Worm (Caenorhabditis elegans) whole organism, early embryonic: ENCODE measurements around the gene kin-33.

Source experiments
- flt-1 ChIP-seq: fragments of 200-800 bp; sonication (Bioruptor generic); IDR thresholded peaks from 2 replicates; pipeline ENCODE4 v1.3.6; 2022; ENCODE audit warnings: missing genetic modification characterization, missing compliant biosample characterization
- scrt-1 ChIP-seq: fragments of 200-800 bp; sonication (Bioruptor generic); IDR thresholded peaks from 2 replicates; pipeline ENCODE4 v1.3.6; 2022; ENCODE audit warnings: missing genetic modification characterization, missing compliant biosample characterization
- sea-1 ChIP-seq: fragments of 200-800 bp; sonication (Bioruptor generic); conservative IDR thresholded peaks from 2 replicates; pipeline ENCODE4 v1.3.6; 2022; ENCODE audit warnings: missing genetic modification characterization, missing compliant biosample characterization
- tbx-37 ChIP-seq: fragments of 200-800 bp; sonication (Bioruptor generic); conservative IDR thresholded peaks from 2 replicates; pipeline ENCODE4 v1.3.6; 2022; ENCODE audit warnings: missing genetic modification reagents, missing genetic modification characterization, missing compliant biosample characterization

- TF ChIP-seq scrt-1 (GFP tag; lab: Robert Waterston, UW) = no peak
- no peak for TF ChIP-seq tbx-37 (GFP tag; lab: Robert Waterston, UW)
- TF ChIP-seq sea-1 (GFP tag; lab: Robert Waterston, UW) = no peak
- TF ChIP-seq flt-1 (GFP tag; lab: Robert Waterston, UW) = no peak
Observed at ce11 chrV:201300-201699, 33.2 kb downstream of the kin-33 start, which contains the start of gene trpp-1.
